Worm (Caenorhabditis elegans) whole organism, L1 larva: ENCODE measurements around the gene T07E3.2.

ENCODE experiments used
- C04F5.9 ChIP-seq: sonication (generic microtip); optimal IDR thresholded peaks from 2 replicates; lab custom pipeline; 2016; ENCODE audit warnings: missing genetic modification characterization, missing compliant biosample characterization
- C34B4.2 ChIP-seq: sonication (generic microtip); optimal IDR thresholded peaks from 2 replicates; lab custom pipeline; 2017; ENCODE audit warnings: mild to moderate bottlenecking, missing genetic modification characterization, missing compliant biosample characterization
- Y116A8C.19 ChIP-seq: sonication (generic microtip); optimal IDR thresholded peaks from 2 replicates; lab custom pipeline; 2016; ENCODE audit warnings: missing compliant biosample characterization, missing genetic modification characterization, borderline replicate concordance
- alr-1 ChIP-seq: fragments of 200-800 bp; sonication (Bioruptor generic); optimal IDR thresholded peaks from 2 replicates; lab custom pipeline; 2018; ENCODE audit warnings: borderline replicate concordance, mild to moderate bottlenecking, missing genetic modification characterization, missing compliant biosample characterization
- aly-2 ChIP-seq: fragments of 150-350 bp; optimal IDR thresholded peaks from 2 replicates; lab custom pipeline; 2014; ENCODE audit warnings: missing biosample characterization, missing genetic modification characterization
- ceh-8 ChIP-seq: fragments of 200-800 bp; sonication (Bioruptor generic); optimal IDR thresholded peaks from 2 replicates; lab custom pipeline; 2018; ENCODE audit warnings: mild to moderate bottlenecking, missing genetic modification characterization, moderate library complexity, missing compliant biosample characterization
- ceh-82 ChIP-seq, 3 experiments: fragments of 150-350 bp in 1 of 3; sonication (generic microtip) in 2 of 3; optimal IDR thresholded peaks; 2 replicates each; lab custom pipeline; 2014 to 2017; ENCODE audit warnings: missing biosample characterization in 3 of 3, missing genetic modification characterization in 3 of 3
- ceh-88 ChIP-seq: fragments of 200-800 bp; sonication (Bioruptor generic); IDR thresholded peaks from 2 replicates; pipeline ENCODE4 v1.3.6; 2022; ENCODE audit warnings: missing genetic modification characterization, missing compliant biosample characterization
- ceh-90 ChIP-seq: sonication (generic microtip); optimal IDR thresholded peaks from 2 replicates; lab custom pipeline; 2016; ENCODE audit warnings: missing genetic modification characterization, missing compliant biosample characterization
- ces-1 ChIP-seq: fragments of 150-350 bp; optimal IDR thresholded peaks from 2 replicates; lab custom pipeline; 2014; ENCODE audit warnings: missing biosample characterization, missing genetic modification reagents, missing genetic modification characterization
- dsc-1 ChIP-seq: sonication (generic microtip); optimal IDR thresholded peaks from 2 replicates; lab custom pipeline; 2016; ENCODE audit warnings: mild to moderate bottlenecking, missing genetic modification characterization, missing compliant biosample characterization
- efl-3 ChIP-seq: fragments of 200-800 bp; sonication (Bioruptor generic); optimal IDR thresholded peaks from 2 replicates; lab custom pipeline; 2018; ENCODE audit warnings: mild to moderate bottlenecking, missing genetic modification characterization, missing compliant biosample characterization
- egl-27 ChIP-seq, 2 experiments: fragments of 150-350 bp in 1 of 2; sonication (generic microtip); optimal IDR thresholded peaks; 3 replicates each; lab custom pipeline; 2017 to 2018; ENCODE audit warnings: missing biosample characterization in 2 of 2, missing genetic modification characterization in 2 of 2, missing genetic modification reagents in 2 of 2
- elt-2 ChIP-seq: sonication (generic microtip); optimal IDR thresholded peaks from 2 replicates; lab custom pipeline; 2016; ENCODE audit warnings: missing genetic modification characterization, mild to moderate bottlenecking, inconsistent platforms, missing compliant biosample characterization, missing genetic modification reagents
- elt-3 ChIP-seq, 6 experiments: fragments of 150-350 bp in 1 of 6; sonication (generic microtip); optimal IDR thresholded peaks; 2 replicates each; lab custom pipeline; 2017 to 2018; ENCODE audit warnings: missing biosample characterization in 6 of 6, missing genetic modification characterization in 6 of 6, inconsistent platforms in 1 of 6
- ets-5 ChIP-seq: fragments of 200-800 bp; sonication (Bioruptor generic); IDR thresholded peaks from 2 replicates; pipeline ENCODE4 v1.3.6; 2022; ENCODE audit warnings: missing genetic modification characterization, missing compliant biosample characterization
- fkh-10 ChIP-seq: sonication (generic microtip); optimal IDR thresholded peaks from 2 replicates; lab custom pipeline; 2017; ENCODE audit warnings: missing biosample characterization, missing genetic modification reagents, missing genetic modification characterization
- fkh-4 ChIP-seq: sonication (generic microtip); optimal IDR thresholded peaks from 2 replicates; lab custom pipeline; 2016; ENCODE audit warnings: missing compliant biosample characterization, missing genetic modification characterization, borderline replicate concordance
- fos-1 ChIP-seq: fragments of 150-350 bp; optimal IDR thresholded peaks from 2 replicates; lab custom pipeline; 2014; ENCODE audit warnings: missing biosample characterization, missing genetic modification characterization
- grh-1 ChIP-seq: fragments of 200-800 bp; sonication (Bioruptor generic); IDR thresholded peaks from 2 replicates; pipeline ENCODE4 v1.3.6; 2022; ENCODE audit warnings: missing genetic modification reagents, missing genetic modification characterization, missing compliant biosample characterization
- isw-1 ChIP-seq: fragments of 200-800 bp; sonication (Bioruptor generic); IDR thresholded peaks from 2 replicates; pipeline ENCODE4 v1.3.6; 2022; ENCODE audit warnings: missing genetic modification characterization, missing compliant biosample characterization
- jun-1 ChIP-seq: fragments of 150-350 bp; optimal IDR thresholded peaks from 2 replicates; lab custom pipeline; 2014; ENCODE audit warnings: missing biosample characterization, missing genetic modification reagents, missing genetic modification characterization
- lin-13 ChIP-seq: fragments of 150-350 bp; optimal IDR thresholded peaks from 2 replicates; lab custom pipeline; 2014; ENCODE audit warnings: missing biosample characterization, missing genetic modification reagents, missing genetic modification characterization
- lin-14 ChIP-seq: fragments of 200-800 bp; sonication (Bioruptor generic); optimal IDR thresholded peaks from 2 replicates; lab custom pipeline; 2018; ENCODE audit warnings: mild to moderate bottlenecking, missing genetic modification characterization, moderate library complexity, missing compliant biosample characterization
- lin-35 ChIP-seq, 2 experiments: fragments of 150-350 bp; optimal IDR thresholded peaks; 2 replicates each; lab custom pipeline; 2014; ENCODE audit warnings: missing biosample characterization in 2 of 2, missing genetic modification characterization in 2 of 2, missing genetic modification reagents in 2 of 2
- lin-39 ChIP-seq: fragments of 150-350 bp; optimal IDR thresholded peaks from 2 replicates; lab custom pipeline; 2014; ENCODE audit warnings: missing biosample characterization, missing genetic modification reagents, missing genetic modification characterization
- lsy-2 ChIP-seq, 2 experiments: fragments of 150-350 bp; optimal IDR thresholded peaks; 2 replicates each; lab custom pipeline; 2014; ENCODE audit warnings: missing biosample characterization in 2 of 2, missing genetic modification characterization in 2 of 2
- mab-9 ChIP-seq: fragments of 200-800 bp; sonication (Bioruptor generic); IDR thresholded peaks from 2 replicates; pipeline ENCODE4 v1.3.6; 2022; ENCODE audit warnings: missing genetic modification reagents, missing genetic modification characterization, missing compliant biosample characterization
- mdl-1 ChIP-seq, 2 experiments: fragments of 150-350 bp; optimal IDR thresholded peaks; 2 replicates each; lab custom pipeline; 2014 to 2017; ENCODE audit warnings: missing biosample characterization in 2 of 2, missing genetic modification characterization in 2 of 2, inconsistent platforms in 1 of 2
- mep-1 ChIP-seq: fragments of 150-350 bp; optimal IDR thresholded peaks from 2 replicates; lab custom pipeline; 2014; ENCODE audit warnings: missing biosample characterization, missing genetic modification characterization
- nhr-11 ChIP-seq: fragments of 150-350 bp; optimal IDR thresholded peaks from 2 replicates; lab custom pipeline; 2014; ENCODE audit warnings: missing biosample characterization, missing genetic modification characterization
- nhr-19 ChIP-seq: fragments of 200-800 bp; sonication (Bioruptor generic); conservative IDR thresholded peaks from 2 replicates; pipeline ENCODE4 v1.3.6; 2022; ENCODE audit warnings: missing genetic modification characterization, missing compliant biosample characterization
- nhr-237 ChIP-seq: fragments of 150-350 bp; optimal IDR thresholded peaks from 2 replicates; lab custom pipeline; 2014; ENCODE audit warnings: missing biosample characterization, missing genetic modification characterization
- nhr-71 ChIP-seq: sonication (generic microtip); optimal IDR thresholded peaks from 2 replicates; lab custom pipeline; 2016; ENCODE audit warnings: mild to moderate bottlenecking, missing genetic modification characterization, moderate library complexity, missing compliant biosample characterization
- nhr-85 ChIP-seq: sonication (generic microtip); peaks from one replicate; lab custom pipeline; 2016; ENCODE audit warnings: missing genetic modification characterization, inconsistent platforms, missing compliant biosample characterization
- nhr-90 ChIP-seq: sonication (generic microtip); optimal IDR thresholded peaks from 2 replicates; lab custom pipeline; 2016; ENCODE audit warnings: mild to moderate bottlenecking, missing genetic modification characterization, missing compliant biosample characterization; ENCODE audit not compliant: poor library complexity
- pag-3 ChIP-seq: sonication (generic microtip); optimal IDR thresholded peaks from 2 replicates; lab custom pipeline; 2017; ENCODE audit warnings: missing genetic modification characterization, mild to moderate bottlenecking, missing compliant biosample characterization, antibody characterized with exemption, borderline replicate concordance; ENCODE audit not compliant: insufficient read depth
- skn-1 ChIP-seq: fragments of 150-350 bp; optimal IDR thresholded peaks from 2 replicates; lab custom pipeline; 2014; ENCODE audit warnings: missing biosample characterization, missing genetic modification characterization
- snu-23 ChIP-seq: sonication (generic microtip); optimal IDR thresholded peaks from 2 replicates; lab custom pipeline; 2016; ENCODE audit warnings: missing genetic modification characterization, missing compliant biosample characterization
- sox-4 ChIP-seq: sonication (generic microtip); optimal IDR thresholded peaks from 2 replicates; lab custom pipeline; 2016; ENCODE audit warnings: missing genetic modification characterization, missing compliant biosample characterization
- sptf-1 ChIP-seq: fragments of 150-350 bp; optimal IDR thresholded peaks from 2 replicates; lab custom pipeline; 2014; ENCODE audit warnings: missing biosample characterization, missing genetic modification characterization
- sup-37 ChIP-seq: fragments of 200-800 bp; sonication (Bioruptor generic); optimal IDR thresholded peaks from 2 replicates; lab custom pipeline; 2018; ENCODE audit warnings: mild to moderate bottlenecking, missing genetic modification characterization, missing compliant biosample characterization
- swsn-7 ChIP-seq: sonication (generic microtip); optimal IDR thresholded peaks from 2 replicates; lab custom pipeline; 2016; ENCODE audit warnings: missing genetic modification characterization, missing compliant biosample characterization
- tbx-2 ChIP-seq: sonication (generic microtip); optimal IDR thresholded peaks from 2 replicates; lab custom pipeline; 2016; ENCODE audit warnings: missing genetic modification characterization, missing compliant biosample characterization
- unc-130 ChIP-seq: fragments of 150-350 bp; optimal IDR thresholded peaks from 2 replicates; lab custom pipeline; 2017; ENCODE audit warnings: missing biosample characterization, missing genetic modification characterization, inconsistent platforms
- unc-62 ChIP-seq: fragments of 150-350 bp; optimal IDR thresholded peaks from 2 replicates; lab custom pipeline; 2014; ENCODE audit warnings: missing biosample characterization, missing genetic modification reagents, missing genetic modification characterization
- unc-98 ChIP-seq: fragments of 200-800 bp; sonication (Bioruptor generic); IDR thresholded peaks from 2 replicates; pipeline ENCODE4 v1.3.6; 2022; ENCODE audit warnings: missing genetic modification characterization, missing compliant biosample characterization
- vab-15 ChIP-seq: sonication (generic microtip); optimal IDR thresholded peaks from 2 replicates; lab custom pipeline; 2017; ENCODE audit warnings: missing genotype, mild to moderate bottlenecking, missing genetic modification characterization, missing compliant biosample characterization
- xbp-1 ChIP-seq: sonication (generic microtip); optimal IDR thresholded peaks from 2 replicates; lab custom pipeline; 2016; ENCODE audit warnings: missing genetic modification characterization, missing compliant biosample characterization
- ztf-11 ChIP-seq, 2 experiments: sonication (generic microtip); optimal IDR thresholded peaks; 2 replicates each; lab custom pipeline; 2016 to 2017; ENCODE audit warnings: missing genetic modification characterization in 2 of 2, missing biosample characterization in 1 of 2, missing compliant biosample characterization in 1 of 2

T07E3.2 gene

DNA sequence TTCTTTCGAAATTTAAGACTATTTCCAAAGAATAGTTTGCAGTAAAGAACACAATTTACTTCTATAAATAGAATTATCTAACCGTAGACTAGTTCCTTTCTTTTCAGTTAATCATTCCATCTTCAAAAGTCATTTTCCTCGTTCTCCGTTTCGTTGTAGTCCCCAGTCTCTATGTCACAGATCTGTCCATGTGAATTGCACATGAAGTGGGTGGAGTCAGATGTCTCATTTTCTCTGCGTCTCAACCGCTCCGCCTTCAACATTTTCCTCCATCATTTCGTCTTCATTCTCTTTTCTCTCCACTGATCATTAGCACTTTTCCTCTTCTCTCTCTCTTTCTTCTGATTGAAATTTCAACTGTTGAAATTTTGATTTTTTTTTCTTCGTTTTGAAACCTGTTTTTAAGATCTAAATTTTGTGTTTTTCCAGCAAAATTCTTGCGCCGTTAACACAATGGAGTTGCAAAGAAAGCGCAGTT is 8.9 kb upstream of the T07E3.2 start, which contains the start of gene T07E3.4 (continued):
- TF ChIP-seq ceh-82 (tag; optimal IDR thresholded peaks at IDR 0.05; lab: Kevin White, UChicago) (peak; percentile 9 to 73 (median 72)), swsn-7 (tag; lab: Kevin White, UChicago) (peak; percentile 82), egl-27 (tag; optimal IDR thresholded peaks at IDR 0.05; lab: Kevin White, UChicago) (peak; percentile 10 to 55), fkh-4 (no peak), ceh-90 (tag; lab: Kevin White, UChicago) (no peak), C34B4.2 (tag; lab: Kevin White, UChicago) (no peak), sptf-1 (no peak), nhr-90 (peak; percentile 84), pag-3 (tag; lab: Kevin White, UChicago) (no peak), ceh-8 (GFP tag; lab: Kevin White, UChicago) (no peak), nhr-85 (tag; lab: Kevin White, UChicago) (peak; percentile 99), snu-23 (peak; percentile 96), unc-98 (GFP tag; lab: Robert Waterston, UW) (no peak), lin-14 (GFP tag; lab: Kevin White, UChicago) (peak; percentile 95), tbx-2 (tag; lab: Kevin White, UChicago) (peak; percentile 89), dsc-1 (tag; lab: Kevin White, UChicago) (peak; percentile 64), nhr-71 (tag; lab: Kevin White, UChicago) (peak; percentile 97), skn-1 (no peak), ceh-88 (GFP tag; lab: Robert Waterston, UW) (no peak), C04F5.9 (peak; percentile 69), isw-1 (GFP tag; lab: Robert Waterston, UW) (no peak), nhr-237 (tag; lab: Kevin White, UChicago) (no peak), lin-39 (tag; lab: Kevin White, UChicago) (peak; percentile 76), ces-1 (GFP tag; lab: Kevin White, UChicago) (no peak), vab-15 (tag; lab: Kevin White, UChicago) (no peak), sox-4 (tag; lab: Kevin White, UChicago) (no peak), fkh-10 (GFP tag; lab: Kevin White, UChicago) (no peak), unc-62 (GFP tag; lab: Kevin White, UChicago) (no peak), efl-3 (GFP tag; lab: Kevin White, UChicago) (no peak), mab-9 (GFP tag; lab: Robert Waterston, UW) (no peak), jun-1 (peak; percentile 77)

DNA sequence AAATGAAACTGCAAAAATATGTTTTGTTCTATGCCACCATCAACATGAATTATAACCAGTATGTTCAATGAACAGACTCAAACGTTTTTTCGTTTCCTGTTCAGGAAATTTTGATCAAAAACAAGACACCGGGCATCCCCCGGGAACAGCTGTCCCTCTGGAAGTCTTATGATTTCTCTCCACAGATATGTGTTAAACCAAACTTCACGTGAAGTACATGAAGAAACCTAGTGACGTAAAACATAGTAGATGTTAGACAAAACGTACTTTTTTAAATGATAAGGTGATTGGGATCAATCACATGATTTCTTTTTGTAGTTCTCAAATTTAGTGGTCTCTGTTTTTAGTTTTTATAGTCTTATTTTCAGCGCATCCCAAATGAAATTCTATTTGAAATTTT is 8.0 kb upstream of the T07E3.2 start:
- TF ChIP-seq snu-23 (peak; percentile 73), tbx-2 (tag; lab: Kevin White, UChicago) (peak; percentile 58), aly-2 (tag; lab: Kevin White, UChicago) (no peak), unc-62 (GFP tag; lab: Kevin White, UChicago) (no peak), lin-35 (GFP tag; optimal IDR thresholded peaks at IDR 0.05; lab: Kevin White, UChicago) (peak in 1 of 2 experiments; percentile 61), alr-1 (no peak), lsy-2 (tag; optimal IDR thresholded peaks at IDR 0.05; lab: Kevin White, UChicago) (peak; percentile 54 to 70), ztf-11 (tag; optimal IDR thresholded peaks at IDR 0.05; lab: Kevin White, UChicago) (no peak), nhr-11 (tag; lab: Kevin White, UChicago) (peak; percentile 35), sup-37 (GFP tag; lab: Kevin White, UChicago) (no peak), elt-2 (peak; percentile 11), mdl-1 (tag; optimal IDR thresholded peaks at IDR 0.05; lab: Kevin White, UChicago) (peak in 1 of 2 experiments; percentile 23), nhr-19 (peak; percentile 79), nhr-85 (tag; lab: Kevin White, UChicago) (peak; percentile 85), lin-13 (GFP tag; lab: Kevin White, UChicago) (peak; percentile 26), lin-14 (GFP tag; lab: Kevin White, UChicago) (peak; percentile 82), unc-130 (tag; lab: Kevin White, UChicago) (peak; percentile 56), fos-1 (tag; lab: Kevin White, UChicago) (peak; percentile 5), nhr-71 (tag; lab: Kevin White, UChicago) (peak; percentile 91), Y116A8C.19 (no peak), elt-3 (tag; optimal IDR thresholded peaks at IDR 0.05; lab: Kevin White, UChicago) (peak in 2 of 6 experiments; percentile 41 to 83), xbp-1 (no peak), ces-1 (GFP tag; lab: Kevin White, UChicago) (no peak), ceh-88 (GFP tag; lab: Robert Waterston, UW) (0 out of 2 replicates have a peak, but pooled peaks have one; percentile 14), mep-1 (tag; lab: Kevin White, UChicago) (peak; percentile 21), isw-1 (GFP tag; lab: Robert Waterston, UW) (no peak), ets-5 (GFP tag; lab: Robert Waterston, UW) (no peak), grh-1 (GFP tag; lab: Robert Waterston, UW) (peak; percentile 50), nhr-90 (peak; percentile 44)
